Worm (Caenorhabditis elegans) whole organism, L2 larva: Measurements from ENCODE around the gene moma-1.
A peak's percentile ranks its signal among the peaks of the same experiment; 100 is the strongest.

ENCODE experiments used
- C34F6.9 ChIP-seq: fragments of 150-350 bp; optimal IDR thresholded peaks from 2 replicates; lab custom pipeline; 2014; ENCODE audit warnings: missing biosample characterization, missing genetic modification characterization
- R02D3.7 ChIP-seq: fragments of 150-350 bp; optimal IDR thresholded peaks from 2 replicates; lab custom pipeline; 2014; ENCODE audit warnings: missing biosample characterization, missing genetic modification characterization
- Y55F3AM.14 ChIP-seq: fragments of 200-800 bp; sonication (Bioruptor generic); optimal IDR thresholded peaks from 2 replicates; lab custom pipeline; 2018; ENCODE audit warnings: mild to moderate bottlenecking, missing genetic modification characterization, missing compliant biosample characterization
- alr-1 ChIP-seq: fragments of 150-350 bp; optimal IDR thresholded peaks from 2 replicates; lab custom pipeline; 2014; ENCODE audit warnings: missing biosample characterization, missing genetic modification characterization
- aly-2 ChIP-seq: fragments of 150-350 bp; optimal IDR thresholded peaks from 2 replicates; lab custom pipeline; 2014; ENCODE audit warnings: missing biosample characterization, missing genetic modification characterization
- blmp-1 ChIP-seq: sonication (generic microtip); optimal IDR thresholded peaks from 2 replicates; lab custom pipeline; 2017; ENCODE audit warnings: missing genetic modification characterization, mild to moderate bottlenecking, missing compliant biosample characterization, antibody characterized with exemption, moderate library complexity; ENCODE audit not compliant: insufficient read depth
- ceh-82 ChIP-seq: fragments of 150-350 bp; optimal IDR thresholded peaks from 2 replicates; lab custom pipeline; 2014; ENCODE audit warnings: missing biosample characterization, missing genetic modification characterization
- crh-2 ChIP-seq: sonication (generic microtip); optimal IDR thresholded peaks from 2 replicates; lab custom pipeline; 2017; ENCODE audit warnings: missing biosample characterization, missing genetic modification characterization
- dmd-4 ChIP-seq: sonication (generic microtip); optimal IDR thresholded peaks from 2 replicates; lab custom pipeline; 2017; ENCODE audit warnings: missing biosample characterization, missing genetic modification characterization
- egl-27 ChIP-seq: sonication (generic microtip); optimal IDR thresholded peaks from 3 replicates; lab custom pipeline; 2017; ENCODE audit warnings: missing biosample characterization, missing genetic modification reagents, missing genetic modification characterization
- elt-1 ChIP-seq: fragments of 150-350 bp; optimal IDR thresholded peaks from 2 replicates; lab custom pipeline; 2014; ENCODE audit warnings: missing biosample characterization, missing genetic modification characterization
- elt-3 ChIP-seq: sonication (generic microtip); optimal IDR thresholded peaks from 2 replicates; lab custom pipeline; 2017; ENCODE audit warnings: missing biosample characterization, missing genetic modification characterization
- fos-1 ChIP-seq: fragments of 150-350 bp; optimal IDR thresholded peaks from 2 replicates; lab custom pipeline; 2014; ENCODE audit warnings: missing biosample characterization, missing genetic modification characterization
- gmeb-1 ChIP-seq: fragments of 150-350 bp; optimal IDR thresholded peaks from 2 replicates; lab custom pipeline; 2014; ENCODE audit warnings: missing biosample characterization, missing genetic modification characterization
- lin-11 ChIP-seq: fragments of 150-350 bp; sonication (generic microtip); optimal IDR thresholded peaks from 2 replicates; lab custom pipeline; 2014; ENCODE audit warnings: missing biosample characterization, missing genetic modification characterization, inconsistent platforms, mixed read lengths
- lin-13 ChIP-seq: fragments of 150-350 bp; optimal IDR thresholded peaks from 2 replicates; lab custom pipeline; 2014; ENCODE audit warnings: missing biosample characterization, missing genetic modification reagents, missing genetic modification characterization
- lin-39 ChIP-seq: fragments of 150-350 bp; optimal IDR thresholded peaks from 2 replicates; lab custom pipeline; 2014; ENCODE audit warnings: missing biosample characterization, missing genetic modification reagents, missing genetic modification characterization
- mab-5 ChIP-seq: fragments of 150-350 bp; optimal IDR thresholded peaks from 2 replicates; lab custom pipeline; 2014; ENCODE audit warnings: missing biosample characterization, missing genetic modification characterization
- mdl-1 ChIP-seq, 2 experiments: fragments of 150-350 bp in 1 of 2; sonication (generic microtip) in 1 of 2; optimal IDR thresholded peaks; 2 replicates each; lab custom pipeline; 2017; ENCODE audit warnings: missing biosample characterization in 2 of 2, missing genetic modification characterization in 2 of 2
- nhr-10 ChIP-seq: sonication (generic microtip); optimal IDR thresholded peaks from 2 replicates; lab custom pipeline; 2017; ENCODE audit warnings: missing biosample characterization, missing genetic modification characterization
- nhr-11 ChIP-seq: fragments of 150-350 bp; optimal IDR thresholded peaks from 2 replicates; lab custom pipeline; 2014; ENCODE audit warnings: missing biosample characterization, missing genetic modification characterization
- nhr-12 ChIP-seq: fragments of 150-350 bp; optimal IDR thresholded peaks from 2 replicates; lab custom pipeline; 2014; ENCODE audit warnings: missing biosample characterization, missing genetic modification characterization
- nhr-129 ChIP-seq: fragments of 150-350 bp; optimal IDR thresholded peaks from 2 replicates; lab custom pipeline; 2014; ENCODE audit warnings: missing biosample characterization, missing genetic modification characterization
- nhr-23 ChIP-seq: fragments of 150-350 bp; optimal IDR thresholded peaks from 2 replicates; lab custom pipeline; 2014; ENCODE audit warnings: missing biosample characterization, missing genetic modification reagents, missing genetic modification characterization
- nhr-237 ChIP-seq: fragments of 150-350 bp; optimal IDR thresholded peaks from 2 replicates; lab custom pipeline; 2014; ENCODE audit warnings: missing biosample characterization, missing genetic modification characterization
- nhr-6 ChIP-seq: fragments of 150-350 bp; optimal IDR thresholded peaks from 2 replicates; lab custom pipeline; 2014; ENCODE audit warnings: missing biosample characterization, missing genetic modification characterization
- nhr-77 ChIP-seq: fragments of 150-350 bp; optimal IDR thresholded peaks from 2 replicates; lab custom pipeline; 2014; ENCODE audit warnings: missing biosample characterization, missing genetic modification characterization
- peb-1 ChIP-seq: fragments of 150-350 bp; optimal IDR thresholded peaks from 2 replicates; lab custom pipeline; 2014; ENCODE audit warnings: missing biosample characterization, missing genetic modification characterization
- skn-1 ChIP-seq: sonication (generic microtip); optimal IDR thresholded peaks from 2 replicates; lab custom pipeline; 2017; ENCODE audit warnings: missing biosample characterization, missing genetic modification characterization
- sma-3 ChIP-seq: sonication (generic microtip); optimal IDR thresholded peaks from 2 replicates; lab custom pipeline; 2016; ENCODE audit warnings: missing genetic modification reagents, missing genetic modification characterization, missing compliant biosample characterization
- sma-9 ChIP-seq, 2 experiments: fragments of 150-350 bp in 1 of 2; sonication (generic microtip) in 1 of 2; optimal IDR thresholded peaks; 2 replicates each; lab custom pipeline; 2014 to 2016; ENCODE audit warnings: missing genetic modification characterization in 2 of 2, mild to moderate bottlenecking in 1 of 2, missing biosample characterization in 1 of 2, missing compliant biosample characterization in 1 of 2, missing genetic modification reagents in 1 of 2, moderate library complexity in 1 of 2
- snpc-4 ChIP-seq: fragments of 150-350 bp; optimal IDR thresholded peaks from 2 replicates; lab custom pipeline; 2014; ENCODE audit warnings: missing biosample characterization, missing genetic modification characterization
- unc-39 ChIP-seq: fragments of 150-350 bp; optimal IDR thresholded peaks from 2 replicates; lab custom pipeline; 2014; ENCODE audit warnings: missing biosample characterization, missing genetic modification characterization
- unc-55 ChIP-seq: fragments of 150-350 bp; sonication (generic microtip); optimal IDR thresholded peaks from 3 replicates; lab custom pipeline; 2014; ENCODE audit warnings: missing biosample characterization, missing genetic modification reagents, missing genetic modification characterization
- ztf-4 ChIP-seq: fragments of 150-350 bp; optimal IDR thresholded peaks from 2 replicates; lab custom pipeline; 2014; ENCODE audit warnings: missing biosample characterization, missing genetic modification characterization

moma-1 gene

ce11 chrIII:886726-887125 is 34.5 kb upstream of the moma-1 start, which contains the start of gene zer-1:
Gene zer-1 (minus strand): TSS chrIII:886793.
- no peak for TF ChIP-seq elt-1
- TF ChIP-seq blmp-1 (tag; lab: Kevin White, UChicago), result peak; percentile 67
- TF ChIP-seq crh-2, result peak; percentile 8

- no peak for TF ChIP-seq nhr-23 (tag; lab: Kevin White, UChicago)
- TF ChIP-seq lin-13 (GFP tag; lab: Kevin White, UChicago), result no peak
- no peak for TF ChIP-seq nhr-77
- no peak for TF ChIP-seq elt-1
- TF ChIP-seq sma-9 (GFP tag; optimal IDR thresholded peaks at IDR 0.05; lab: Kevin White, UChicago), result no peak
- TF ChIP-seq sma-9 (tag; optimal IDR thresholded peaks at IDR 0.05; lab: Kevin White, UChicago), result no peak
- no peak for TF ChIP-seq dmd-4 (tag; lab: Kevin White, UChicago)
- no peak for TF ChIP-seq ceh-82
- no peak for TF ChIP-seq elt-3 (tag; lab: Kevin White, UChicago)
- TF ChIP-seq nhr-6 (tag; lab: Kevin White, UChicago), result no peak
- no peak for TF ChIP-seq C34F6.9 (tag; lab: Kevin White, UChicago)
- TF ChIP-seq egl-27, result no peak
- no peak for TF ChIP-seq nhr-11 (tag; lab: Kevin White, UChicago)
These were observed 31.4 kb upstream of the moma-1 start for ce11 chrIII:883595-883994.

- TF ChIP-seq R02D3.7 (tag; lab: Kevin White, UChicago) (no peak), ceh-82 (no peak), gmeb-1 (tag; lab: Kevin White, UChicago) (no peak), unc-55 (no peak), sma-9 (GFP tag; optimal IDR thresholded peaks at IDR 0.05; lab: Kevin White, UChicago) (no peak), sma-9 (tag; optimal IDR thresholded peaks at IDR 0.05; lab: Kevin White, UChicago) (no peak), lin-11 (tag; lab: Kevin White, UChicago) (no peak), nhr-129 (tag; lab: Kevin White, UChicago) (no peak), nhr-237 (tag; lab: Kevin White, UChicago) (no peak), sma-3 (no peak), unc-39 (tag; lab: Kevin White, UChicago) (no peak), lin-39 (tag; lab: Kevin White, UChicago) (no peak), mab-5 (no peak), ztf-4 (tag; lab: Kevin White, UChicago) (no peak), peb-1 (tag; lab: Kevin White, UChicago) (no peak), nhr-11 (tag; lab: Kevin White, UChicago) (no peak)
These were observed 29.3 kb upstream of the moma-1 start for ce11 chrIII:881460-881859.

- TF ChIP-seq lin-39 (tag; lab: Kevin White, UChicago) (no peak), nhr-77 (no peak)
These were observed 28.6 kb upstream of the moma-1 start for ce11 chrIII:880840-881239.

ce11 chrIII:879634-880033 is 27.4 kb upstream of the moma-1 start, which contains the start of the genes T24C4.5 and ucr-2.3:
Gene T24C4.5 (minus strand): TSS chrIII:879734.
Gene ucr-2.3 (plus strand): TSS chrIII:879860.
- TF ChIP-seq nhr-237 (tag; lab: Kevin White, UChicago), result no peak
- TF ChIP-seq snpc-4 (tag; lab: Kevin White, UChicago), result no peak
- no peak for TF ChIP-seq alr-1 (tag; lab: Kevin White, UChicago)
- no peak for TF ChIP-seq nhr-10 (tag; lab: Kevin White, UChicago)
- no peak for TF ChIP-seq sma-9 (GFP tag; optimal IDR thresholded peaks at IDR 0.05; lab: Kevin White, UChicago)
- no peak for TF ChIP-seq sma-9 (tag; optimal IDR thresholded peaks at IDR 0.05; lab: Kevin White, UChicago)
- no peak for TF ChIP-seq nhr-12 (tag; lab: Kevin White, UChicago)
- no peak for TF ChIP-seq nhr-6 (tag; lab: Kevin White, UChicago)
- no peak for TF ChIP-seq Y55F3AM.14 (GFP tag; lab: Kevin White, UChicago)
- TF ChIP-seq skn-1, result no peak
- no peak for TF ChIP-seq elt-3 (tag; lab: Kevin White, UChicago)
- no peak for TF ChIP-seq mab-5
- TF ChIP-seq crh-2, result no peak
- TF ChIP-seq mdl-1 (tag; optimal IDR thresholded peaks at IDR 0.05; lab: Kevin White, UChicago), result no peak

DNA sequence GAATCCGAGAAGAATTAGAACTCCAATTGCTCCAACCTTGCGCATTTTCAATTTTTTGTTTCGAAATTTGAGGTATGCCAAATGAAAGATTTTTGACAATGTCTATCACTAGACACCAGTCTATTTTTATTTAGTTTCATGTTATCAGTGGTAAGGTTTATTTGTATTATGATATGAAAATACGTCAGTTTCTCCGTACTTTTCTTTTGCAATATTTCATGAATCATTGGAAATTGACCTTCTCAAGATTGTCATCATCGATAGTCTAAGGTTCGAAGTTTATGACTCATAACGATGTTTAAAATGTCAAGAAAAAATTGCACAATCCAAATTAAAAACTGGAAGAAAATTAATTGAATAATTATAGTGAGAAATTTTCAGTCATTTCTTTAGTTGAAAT is 21.2 kb upstream of the moma-1 start, which contains the start of gene clc-19:
Gene clc-19, minus strand, starts transcription at position 135 of the 400 bp plus-strand sequence.
- peak; percentile 88 for TF ChIP-seq fos-1
- no peak for TF ChIP-seq aly-2
